Worm (Caenorhabditis elegans) whole organism, L1 larva: ENCODE data around the gene stc-1.

Experiments
- C04F5.9 ChIP-seq: sonication (generic microtip); optimal IDR thresholded peaks from 2 replicates; lab custom pipeline; 2016; ENCODE audit warnings: missing genetic modification characterization, missing compliant biosample characterization
- F16B12.6 ChIP-seq: fragments of 150-350 bp; optimal IDR thresholded peaks from 2 replicates; lab custom pipeline; 2014; ENCODE audit warnings: missing biosample characterization, missing genetic modification characterization
- Y116A8C.19 ChIP-seq: sonication (generic microtip); optimal IDR thresholded peaks from 2 replicates; lab custom pipeline; 2016; ENCODE audit warnings: missing compliant biosample characterization, missing genetic modification characterization, borderline replicate concordance
- aha-1 ChIP-seq: fragments of 150-350 bp; optimal IDR thresholded peaks from 2 replicates; lab custom pipeline; 2014; ENCODE audit warnings: missing biosample characterization, missing genetic modification characterization
- aly-2 ChIP-seq: fragments of 150-350 bp; optimal IDR thresholded peaks from 2 replicates; lab custom pipeline; 2014; ENCODE audit warnings: missing biosample characterization, missing genetic modification characterization
- ama-1 ChIP-seq: fragments of 150-350 bp; optimal IDR thresholded peaks from 2 replicates; lab custom pipeline; 2014
- ceh-63 ChIP-seq: fragments of 200-800 bp; sonication (Bioruptor generic); optimal IDR thresholded peaks from 2 replicates; lab custom pipeline; 2018; ENCODE audit warnings: mild to moderate bottlenecking, missing genetic modification characterization, missing compliant biosample characterization
- ceh-82 ChIP-seq, 3 experiments: fragments of 150-350 bp in 1 of 3; sonication (generic microtip) in 2 of 3; optimal IDR thresholded peaks; 2 replicates each; lab custom pipeline; 2014 to 2017; ENCODE audit warnings: missing biosample characterization in 3 of 3, missing genetic modification characterization in 3 of 3
- ceh-90 ChIP-seq: sonication (generic microtip); optimal IDR thresholded peaks from 2 replicates; lab custom pipeline; 2016; ENCODE audit warnings: missing genetic modification characterization, missing compliant biosample characterization
- ces-1 ChIP-seq: fragments of 150-350 bp; optimal IDR thresholded peaks from 2 replicates; lab custom pipeline; 2014; ENCODE audit warnings: missing biosample characterization, missing genetic modification reagents, missing genetic modification characterization
- dpl-1 ChIP-seq, 3 experiments: fragments of 150-350 bp in 2 of 3; sonication (generic microtip) in 1 of 3; optimal IDR thresholded peaks; 2 replicates each; lab custom pipeline; 2014 to 2017; ENCODE audit warnings: missing biosample characterization in 3 of 3, missing genetic modification characterization in 3 of 3, missing genetic modification reagents in 3 of 3
- dsc-1 ChIP-seq: sonication (generic microtip); optimal IDR thresholded peaks from 2 replicates; lab custom pipeline; 2016; ENCODE audit warnings: mild to moderate bottlenecking, missing genetic modification characterization, missing compliant biosample characterization
- efl-1 ChIP-seq, 4 experiments: fragments of 150-350 bp; optimal IDR thresholded peaks in 3 of 4; peaks in 1 of 4; 1 replicate in 1 of 4; 2 replicates in 3 of 4; lab custom pipeline; 2014; ENCODE audit warnings: missing biosample characterization in 2 of 4, missing genetic modification characterization in 2 of 4, missing genetic modification reagents in 2 of 4
- efl-3 ChIP-seq: fragments of 200-800 bp; sonication (Bioruptor generic); optimal IDR thresholded peaks from 2 replicates; lab custom pipeline; 2018; ENCODE audit warnings: mild to moderate bottlenecking, missing genetic modification characterization, missing compliant biosample characterization
- egl-27 ChIP-seq, 2 experiments: fragments of 150-350 bp in 1 of 2; sonication (generic microtip); optimal IDR thresholded peaks; 3 replicates each; lab custom pipeline; 2017 to 2018; ENCODE audit warnings: missing biosample characterization in 2 of 2, missing genetic modification characterization in 2 of 2, missing genetic modification reagents in 2 of 2
- elt-3 ChIP-seq, 6 experiments: fragments of 150-350 bp in 1 of 6; sonication (generic microtip); optimal IDR thresholded peaks; 2 replicates each; lab custom pipeline; 2017 to 2018; ENCODE audit warnings: missing biosample characterization in 6 of 6, missing genetic modification characterization in 6 of 6, inconsistent platforms in 1 of 6
- ets-5 ChIP-seq: fragments of 200-800 bp; sonication (Bioruptor generic); IDR thresholded peaks from 2 replicates; pipeline ENCODE4 v1.3.6; 2022; ENCODE audit warnings: missing genetic modification characterization, missing compliant biosample characterization
- fkh-4 ChIP-seq: sonication (generic microtip); optimal IDR thresholded peaks from 2 replicates; lab custom pipeline; 2016; ENCODE audit warnings: missing compliant biosample characterization, missing genetic modification characterization, borderline replicate concordance
- fos-1 ChIP-seq: fragments of 150-350 bp; optimal IDR thresholded peaks from 2 replicates; lab custom pipeline; 2014; ENCODE audit warnings: missing biosample characterization, missing genetic modification characterization
- hlh-17 ChIP-seq: fragments of 200-800 bp; sonication (Bioruptor generic); optimal IDR thresholded peaks from 2 replicates; lab custom pipeline; 2018; ENCODE audit warnings: missing genetic modification characterization, mild to moderate bottlenecking, missing compliant biosample characterization, moderate library complexity, borderline replicate concordance
- hpl-2 ChIP-seq: fragments of 150-350 bp; optimal IDR thresholded peaks from 2 replicates; lab custom pipeline; 2014; ENCODE audit warnings: missing biosample characterization, missing genetic modification reagents, missing genetic modification characterization
- irx-1 ChIP-seq: sonication (generic microtip); optimal IDR thresholded peaks from 2 replicates; lab custom pipeline; 2016; ENCODE audit warnings: missing genetic modification characterization, missing compliant biosample characterization
- isw-1 ChIP-seq: fragments of 200-800 bp; sonication (Bioruptor generic); IDR thresholded peaks from 2 replicates; pipeline ENCODE4 v1.3.6; 2022; ENCODE audit warnings: missing genetic modification characterization, missing compliant biosample characterization
- jun-1 ChIP-seq: fragments of 150-350 bp; optimal IDR thresholded peaks from 2 replicates; lab custom pipeline; 2014; ENCODE audit warnings: missing biosample characterization, missing genetic modification reagents, missing genetic modification characterization
- lin-13 ChIP-seq: fragments of 150-350 bp; optimal IDR thresholded peaks from 2 replicates; lab custom pipeline; 2014; ENCODE audit warnings: missing biosample characterization, missing genetic modification reagents, missing genetic modification characterization
- lin-14 ChIP-seq: fragments of 200-800 bp; sonication (Bioruptor generic); optimal IDR thresholded peaks from 2 replicates; lab custom pipeline; 2018; ENCODE audit warnings: mild to moderate bottlenecking, missing genetic modification characterization, moderate library complexity, missing compliant biosample characterization
- lin-15B ChIP-seq: fragments of 150-350 bp; sonication (generic microtip); optimal IDR thresholded peaks from 3 replicates; lab custom pipeline; 2014; ENCODE audit warnings: missing biosample characterization, missing genetic modification characterization
- lir-3 ChIP-seq: sonication (generic microtip); optimal IDR thresholded peaks from 2 replicates; lab custom pipeline; 2016; ENCODE audit warnings: mild to moderate bottlenecking, missing genetic modification characterization, moderate library complexity, missing compliant biosample characterization; ENCODE audit not compliant: poor library complexity
- mab-9 ChIP-seq: fragments of 200-800 bp; sonication (Bioruptor generic); IDR thresholded peaks from 2 replicates; pipeline ENCODE4 v1.3.6; 2022; ENCODE audit warnings: missing genetic modification reagents, missing genetic modification characterization, missing compliant biosample characterization
- mef-2 ChIP-seq: fragments of 150-350 bp; optimal IDR thresholded peaks from 2 replicates; lab custom pipeline; 2014; ENCODE audit warnings: missing biosample characterization, missing genetic modification characterization
- nhr-11 ChIP-seq: fragments of 150-350 bp; optimal IDR thresholded peaks from 2 replicates; lab custom pipeline; 2014; ENCODE audit warnings: missing biosample characterization, missing genetic modification characterization
- nhr-12 ChIP-seq: sonication (generic microtip); optimal IDR thresholded peaks from 2 replicates; lab custom pipeline; 2017; ENCODE audit warnings: missing biosample characterization, missing genetic modification characterization
- nhr-20 ChIP-seq: sonication (generic microtip); optimal IDR thresholded peaks from 2 replicates; lab custom pipeline; 2016; ENCODE audit warnings: mild to moderate bottlenecking, missing genetic modification characterization, missing compliant biosample characterization
- nhr-237 ChIP-seq: fragments of 150-350 bp; optimal IDR thresholded peaks from 2 replicates; lab custom pipeline; 2014; ENCODE audit warnings: missing biosample characterization, missing genetic modification characterization
- nhr-47 ChIP-seq: sonication (generic microtip); optimal IDR thresholded peaks from 2 replicates; lab custom pipeline; 2016; ENCODE audit warnings: mild to moderate bottlenecking, missing genetic modification characterization, moderate library complexity, missing compliant biosample characterization
- nhr-71 ChIP-seq: sonication (generic microtip); optimal IDR thresholded peaks from 2 replicates; lab custom pipeline; 2016; ENCODE audit warnings: mild to moderate bottlenecking, missing genetic modification characterization, moderate library complexity, missing compliant biosample characterization
- nhr-77 ChIP-seq: fragments of 150-350 bp; optimal IDR thresholded peaks from 2 replicates; lab custom pipeline; 2014; ENCODE audit warnings: missing biosample characterization, missing genetic modification characterization
- pag-3 ChIP-seq: sonication (generic microtip); optimal IDR thresholded peaks from 2 replicates; lab custom pipeline; 2017; ENCODE audit warnings: missing genetic modification characterization, mild to moderate bottlenecking, missing compliant biosample characterization, antibody characterized with exemption, borderline replicate concordance; ENCODE audit not compliant: insufficient read depth
- pqm-1 ChIP-seq: sonication (generic microtip); optimal IDR thresholded peaks from 3 replicates; lab custom pipeline; 2017; ENCODE audit warnings: missing biosample characterization, missing genetic modification characterization
- skn-1 ChIP-seq: fragments of 150-350 bp; optimal IDR thresholded peaks from 2 replicates; lab custom pipeline; 2014; ENCODE audit warnings: missing biosample characterization, missing genetic modification characterization
- sox-4 ChIP-seq: sonication (generic microtip); optimal IDR thresholded peaks from 2 replicates; lab custom pipeline; 2016; ENCODE audit warnings: missing genetic modification characterization, missing compliant biosample characterization
- sptf-1 ChIP-seq: fragments of 150-350 bp; optimal IDR thresholded peaks from 2 replicates; lab custom pipeline; 2014; ENCODE audit warnings: missing biosample characterization, missing genetic modification characterization
- swsn-7 ChIP-seq: sonication (generic microtip); optimal IDR thresholded peaks from 2 replicates; lab custom pipeline; 2016; ENCODE audit warnings: missing genetic modification characterization, missing compliant biosample characterization
- tbx-2 ChIP-seq: sonication (generic microtip); optimal IDR thresholded peaks from 2 replicates; lab custom pipeline; 2016; ENCODE audit warnings: missing genetic modification characterization, missing compliant biosample characterization
- tlp-1 ChIP-seq: fragments of 150-350 bp; optimal IDR thresholded peaks from 2 replicates; lab custom pipeline; 2014; ENCODE audit warnings: missing biosample characterization, missing genetic modification characterization
- unc-130 ChIP-seq: fragments of 150-350 bp; optimal IDR thresholded peaks from 2 replicates; lab custom pipeline; 2017; ENCODE audit warnings: missing biosample characterization, missing genetic modification characterization, inconsistent platforms
- unc-30 ChIP-seq: sonication (generic microtip); optimal IDR thresholded peaks from 2 replicates; lab custom pipeline; 2017; ENCODE audit warnings: missing biosample characterization, missing genetic modification characterization
- unc-86 ChIP-seq: sonication (generic microtip); optimal IDR thresholded peaks from 2 replicates; lab custom pipeline; 2016; ENCODE audit warnings: missing genetic modification characterization, missing compliant biosample characterization
- unc-98 ChIP-seq: fragments of 200-800 bp; sonication (Bioruptor generic); IDR thresholded peaks from 2 replicates; pipeline ENCODE4 v1.3.6; 2022; ENCODE audit warnings: missing genetic modification characterization, missing compliant biosample characterization
- zag-1 ChIP-seq: fragments of 150-350 bp; optimal IDR thresholded peaks from 2 replicates; lab custom pipeline; 2014; ENCODE audit warnings: missing biosample characterization, missing genetic modification characterization

Gene stc-1

DNA sequence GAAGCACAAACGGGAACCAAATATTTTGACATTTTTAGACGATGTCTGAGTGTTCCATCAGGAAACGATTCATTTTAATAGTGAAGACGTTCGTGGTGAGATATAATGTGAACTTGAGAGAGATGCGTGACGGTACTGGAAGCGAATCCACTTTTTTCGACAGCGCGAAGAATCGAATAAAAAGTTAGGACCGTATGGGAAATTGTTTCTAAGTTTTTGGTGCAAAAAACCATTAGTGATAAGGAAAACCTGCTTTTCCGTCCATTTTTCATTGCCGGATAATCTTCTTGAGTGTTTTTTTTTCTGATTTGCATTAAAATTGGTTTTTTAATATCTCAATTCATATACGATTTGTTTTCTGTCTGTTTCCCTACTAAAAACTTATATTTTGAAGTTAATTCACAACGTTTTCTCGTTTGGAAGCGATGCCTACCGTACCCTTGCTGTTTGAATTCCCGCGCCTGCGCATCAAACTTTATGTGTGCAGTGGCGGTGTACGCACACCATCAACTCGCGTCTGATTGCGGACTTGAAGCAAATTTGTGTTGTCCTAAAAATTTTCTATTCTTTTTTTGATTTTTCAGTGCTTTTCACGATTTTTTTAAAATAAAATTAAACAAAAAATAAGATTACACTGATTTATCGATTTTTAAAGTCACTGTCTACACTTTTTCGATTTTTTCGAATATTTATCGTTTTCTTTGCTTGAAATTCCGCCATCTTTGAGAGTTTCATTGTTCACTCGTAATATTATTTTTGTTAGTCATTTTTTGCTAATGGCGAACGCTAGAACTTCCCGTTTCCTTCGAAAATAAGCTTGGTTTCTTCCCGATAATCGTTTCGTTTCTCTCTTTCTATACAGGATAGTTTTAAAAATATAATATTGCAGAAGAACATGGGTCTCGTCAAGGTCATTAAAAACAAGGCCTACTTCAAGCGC is 3.4 kb upstream of the stc-1 start, which contains the start of the genes col-38 and rpl-5:
Gene col-38 (minus strand): TSS at position 51 of the 940 bp plus-strand sequence.
Gene rpl-5 (plus strand): TSS at position 890 of the 940 bp plus-strand sequence.
- no peak for TF ChIP-seq ces-1 (GFP tag; lab: Kevin White, UChicago)
- peak; percentile 97 to 99 (median 97) for TF ChIP-seq dpl-1 (GFP tag; optimal IDR thresholded peaks at IDR 0.05; lab: Kevin White, UChicago)
- peak; percentile 52; the same call in 1 of the 2 replicates for TF ChIP-seq mab-9 (GFP tag; lab: Robert Waterston, UW)
- peak; percentile 87 for TF ChIP-seq lin-13 (GFP tag; lab: Kevin White, UChicago)
- TF ChIP-seq ceh-90 (tag; lab: Kevin White, UChicago) = peak; percentile 34
- peak; percentile 81 for TF ChIP-seq jun-1
- no peak for TF ChIP-seq zag-1 (tag; lab: Kevin White, UChicago)
- TF ChIP-seq nhr-237 (tag; lab: Kevin White, UChicago) = peak; percentile 78
- no peak for TF ChIP-seq nhr-12 (tag; lab: Kevin White, UChicago)
- peak; percentile 82 to 98 for TF ChIP-seq efl-1 (optimal IDR thresholded peaks at IDR 0.05; lab: Kevin White, UChicago)
- TF ChIP-seq efl-1 (GFP tag; optimal IDR thresholded peaks at IDR 0.05 in 1 of 2; lab: Kevin White, UChicago) = peak; percentile 97 to 100
- peak in 4 of 6 experiments; percentile 11 to 91 (median 82) for TF ChIP-seq elt-3 (tag; optimal IDR thresholded peaks at IDR 0.05; lab: Kevin White, UChicago)
- TF ChIP-seq unc-30 (tag; lab: Kevin White, UChicago) = no peak
- TF ChIP-seq efl-3 = no peak
- TF ChIP-seq hpl-2 (GFP tag; lab: Kevin White, UChicago) = peak; percentile 45
- TF ChIP-seq nhr-47 (tag; lab: Kevin White, UChicago) = peak; percentile 91
- no peak for TF ChIP-seq ama-1 (lab: Kevin White, UChicago)
- TF ChIP-seq unc-86 = peak; percentile 79
- peak; percentile 54 for TF ChIP-seq nhr-11
- TF ChIP-seq isw-1 (GFP tag; lab: Robert Waterston, UW) = peak; percentile 96
- no peak for TF ChIP-seq sptf-1 (tag; lab: Kevin White, UChicago)
- no peak for TF ChIP-seq tlp-1 (tag; lab: Kevin White, UChicago)
- TF ChIP-seq ceh-82 (tag; optimal IDR thresholded peaks at IDR 0.05; lab: Kevin White, UChicago) = peak; percentile 73 to 96 (median 77)
- no peak for TF ChIP-seq egl-27 (tag; optimal IDR thresholded peaks at IDR 0.05; lab: Kevin White, UChicago)
- peak; percentile 95 for TF ChIP-seq nhr-20 (tag; lab: Kevin White, UChicago)
- no peak for TF ChIP-seq pag-3 (tag; lab: Kevin White, UChicago)
- TF ChIP-seq fkh-4 (tag; lab: Kevin White, UChicago) = peak; percentile 11
- peak; percentile 59 for TF ChIP-seq aha-1 (tag; lab: Kevin White, UChicago)
- TF ChIP-seq tbx-2 (tag; lab: Kevin White, UChicago) = peak; percentile 91
- no peak for TF ChIP-seq hlh-17 (GFP tag; lab: Kevin White, UChicago)
- TF ChIP-seq sox-4 (tag; lab: Kevin White, UChicago) = peak; percentile 30
- TF ChIP-seq F16B12.6 (tag; lab: Kevin White, UChicago) = peak; percentile 98
- TF ChIP-seq irx-1 (tag; lab: Kevin White, UChicago) = peak; percentile 54
- TF ChIP-seq nhr-77 (tag; lab: Kevin White, UChicago) = peak; percentile 87
- no peak for TF ChIP-seq unc-98
- TF ChIP-seq skn-1 (tag; lab: Kevin White, UChicago) = peak; percentile 94
- TF ChIP-seq fos-1 (tag; lab: Kevin White, UChicago) = peak; percentile 79
- no peak for TF ChIP-seq ets-5 (GFP tag; lab: Robert Waterston, UW)
- peak; percentile 94 for TF ChIP-seq nhr-71 (tag; lab: Kevin White, UChicago)
- TF ChIP-seq dsc-1 (tag; lab: Kevin White, UChicago) = peak; percentile 82
- TF ChIP-seq lin-14 (GFP tag; lab: Kevin White, UChicago) = peak; percentile 93
- TF ChIP-seq unc-130 (tag; lab: Kevin White, UChicago) = peak; percentile 96
- peak; percentile 85 for TF ChIP-seq C04F5.9 (tag; lab: Kevin White, UChicago)
- TF ChIP-seq mef-2 = peak; percentile 29
- TF ChIP-seq swsn-7 = peak; percentile 90
- TF ChIP-seq lin-15B (tag; lab: Kevin White, UChicago) = peak; percentile 94
- no peak for TF ChIP-seq pqm-1 (tag; lab: Kevin White, UChicago)
- TF ChIP-seq ceh-63 (GFP tag; lab: Kevin White, UChicago) = no peak
- TF ChIP-seq lir-3 (tag; lab: Kevin White, UChicago) = peak; percentile 73
- no peak for TF ChIP-seq Y116A8C.19 (tag; lab: Kevin White, UChicago)
- peak; percentile 30 for TF ChIP-seq aly-2 (tag; lab: Kevin White, UChicago)
